Fruit fly (Drosophila melanogaster): Measurements from ENCODE around the gene CG5122.

Gene CG5122

DNA sequence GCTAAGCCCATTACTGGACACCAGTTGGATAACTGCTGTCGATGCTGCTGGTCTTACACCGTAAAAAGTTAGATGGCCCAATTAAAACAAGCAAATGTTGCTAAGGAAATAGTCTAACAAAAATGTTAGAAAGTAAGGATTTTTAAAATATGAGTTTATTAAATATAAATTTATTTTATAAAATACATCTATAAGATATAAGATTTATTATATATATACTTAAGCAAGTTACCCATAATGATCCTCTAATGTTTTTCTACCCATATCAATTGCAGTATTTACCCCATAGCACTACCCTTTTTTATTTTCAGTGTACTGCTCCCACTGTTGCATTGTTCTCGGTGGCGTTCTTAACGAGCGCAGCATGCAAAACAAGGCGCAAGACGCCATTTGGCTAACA lies 15.9 kb downstream of the CG5122 start (continued):
- TF ChIP-seq run (tag; optimal IDR thresholded peaks at IDR 0.05): no peak
- no peak for TF ChIP-seq CG13894 (tag; optimal IDR thresholded peaks at IDR 0.05)
- TF ChIP-seq CG7786 (GFP tag; optimal IDR thresholded peaks at IDR 0.05): no peak
- TF ChIP-seq gt (GFP tag; IDR thresholded peaks at IDR 0.05): no peak
- no peak for TF ChIP-seq CG7745 (tag; optimal IDR thresholded peaks at IDR 0.05)
- no peak for TF ChIP-seq CG12299 (tag; optimal IDR thresholded peaks at IDR 0.05)
- 0 out of 3 replicates have a peak, but pooled peaks have one; percentile 32 for TF ChIP-seq CG3726 (GFP tag; IDR thresholded peaks at IDR 0.05)
- TF ChIP-seq CG3163 (GFP tag; optimal IDR thresholded peaks at IDR 0.05): no peak
- no peak for TF ChIP-seq MESR4 (GFP tag; optimal IDR thresholded peaks at IDR 0.05)
- 0 out of 3 replicates have a peak, but pooled peaks have one; percentile 14 for TF ChIP-seq CG17361 (GFP tag; IDR thresholded peaks at IDR 0.05)
- peak; percentile 9 for TF ChIP-seq Med (GFP tag)
- TF ChIP-seq dm (GFP tag; optimal IDR thresholded peaks at IDR 0.05): no peak

dm6 chr2L:13154313-13154712 lies 23.9 kb downstream of the CG5122 start:
- TF ChIP-seq CG5180 (GFP tag; optimal IDR thresholded peaks at IDR 0.05) (peak; percentile 91), Med (GFP tag) (peak; percentile 41), HLH3B (GFP tag; IDR thresholded peaks at IDR 0.05) (peak; percentile 31; the same call in 1 of the 2 replicates), Poxn (GFP tag; IDR thresholded peaks at IDR 0.05) (no peak), CG17328 (GFP tag; IDR thresholded peaks at IDR 0.05) (0 out of 2 replicates have a peak, but pooled peaks have one; percentile 23)

- TF ChIP-seq Fer3 (tag; optimal IDR thresholded peaks at IDR 0.05) (peak; percentile 11), Oli (tag; optimal IDR thresholded peaks at IDR 0.05) (peak; percentile 28), CG17385 (GFP tag; optimal IDR thresholded peaks at IDR 0.05) (peak; percentile 7), Ets65A (GFP tag) (peak; percentile 29), PHDP (tag; optimal IDR thresholded peaks at IDR 0.05) (peak; percentile 46), CG18599 (GFP tag; optimal IDR thresholded peaks at IDR 0.05) (peak; percentile 15), chinmo (GFP tag; IDR thresholded peaks at IDR 0.05; ENCODE audit: partially characterized antibody) (0 out of 4 replicates have a peak, but pooled peaks have one; percentile 48), lab (GFP tag; optimal IDR thresholded peaks at IDR 0.05) (peak; percentile 51), Ada2b (GFP tag; IDR thresholded peaks at IDR 0.05) (0 out of 2 replicates have a peak, but pooled peaks have one; percentile 9), CG1529 (GFP tag; optimal IDR thresholded peaks at IDR 0.05) (no peak), CG11504 (tag; optimal IDR thresholded peaks at IDR 0.05) (peak; percentile 61), Hmr (GFP tag; optimal IDR thresholded peaks at IDR 0.05) (peak; percentile 2), tgo (GFP tag; IDR thresholded peaks at IDR 0.05) (peak; percentile 53; the same call in 2 of the 3 replicates), grau (tag; optimal IDR thresholded peaks at IDR 0.05) (peak; percentile 33), hkb (optimal IDR thresholded peaks at IDR 0.05) (no peak), hkb (GFP tag; IDR thresholded peaks at IDR 0.05) (peak; percentile 57), CG7372 (GFP tag; IDR thresholded peaks at IDR 0.05) (no peak), CG12391 (tag; optimal IDR thresholded peaks at IDR 0.05) (peak; percentile 22), CG15269 (tag; optimal IDR thresholded peaks at IDR 0.05) (peak; percentile 63), Oaz (GFP tag; IDR thresholded peaks at IDR 0.05) (0 out of 2 replicates have a peak, but pooled peaks have one; percentile 29), Nf-YC (tag; optimal IDR thresholded peaks at IDR 0.05) (peak; percentile 26), CG12155 (GFP tag; optimal IDR thresholded peaks at IDR 0.05) (no peak), CG30431 (GFP tag; optimal IDR thresholded peaks at IDR 0.05) (no peak), nmo (GFP tag; optimal IDR thresholded peaks at IDR 0.05) (peak; percentile 12), da (GFP tag; optimal IDR thresholded peaks at IDR 0.05) (no peak), Drgx (GFP tag; IDR thresholded peaks at IDR 0.05) (peak; percentile 49; the same call in 1 of the 2 replicates), CG11695 (GFP tag; IDR thresholded peaks at IDR 0.05) (peak; percentile 61; the same call in 2 of the 3 replicates), CG17361 (GFP tag; IDR thresholded peaks at IDR 0.05) (0 out of 3 replicates have a peak, but pooled peaks have one; percentile 37), CG7928 (GFP tag; optimal IDR thresholded peaks at IDR 0.05) (no peak), Sox102F (GFP tag; optimal IDR thresholded peaks at IDR 0.05) (peak; percentile 27), Trl (optimal IDR thresholded peaks at IDR 0.05) (no peak), Trl (GFP tag; optimal IDR thresholded peaks at IDR 0.05) (no peak), lmd (GFP tag; IDR thresholded peaks at IDR 0.05) (peak; percentile 22; the same call in 1 of the 2 replicates)
Observed at dm6 chr2L:13156349-13156748, 26.0 kb downstream of the CG5122 start.
